Worm (Caenorhabditis elegans) whole organism, L4/young adult: Measurements from ENCODE around the gene plst-1.

Source experiments
- W03F9.2 ChIP-seq: fragments of 150-350 bp; optimal IDR thresholded peaks from 2 replicates; lab custom pipeline; 2014; ENCODE audit warnings: missing biosample characterization, missing genetic modification characterization
- him-1 ChIP-seq: sonication (generic microtip); optimal IDR thresholded peaks from 2 replicates; lab custom pipeline; 2016; ENCODE audit warnings: missing genotype, missing genetic modification reagents, missing genetic modification characterization, missing compliant biosample characterization

ce11 chrIV:1255632-1256031 is 33.8 kb upstream of the plst-1 start, which contains the start of gene clec-167:
- TF ChIP-seq W03F9.2 (no peak), him-1 (tag; lab: Kevin White, UChicago) (no peak)
